Fruit fly (Drosophila melanogaster) whole organism, embryonic: ENCODE measurements around the gene CG7766.
A peak's percentile ranks its signal among the peaks of the same experiment; 100 is the strongest.

ENCODE experiments used
- Adf1 ChIP-seq: fragments of 200-800 bp; sonication (Bioruptor generic); IDR thresholded peaks from 2 replicates; pipeline ENCODE4 v1.3.6; 2022; ENCODE audit warnings: missing biosample characterization, missing genetic modification characterization
- C15 ChIP-seq: fragments of 200-800 bp; sonication (Bioruptor generic); IDR thresholded peaks from 3 replicates; pipeline ENCODE4 v1.3.6; 2022; ENCODE audit warnings: missing biosample characterization, missing genetic modification characterization
- CG10431 ChIP-seq: fragments of 200-800 bp; sonication (Bioruptor generic); optimal IDR thresholded peaks from 3 replicates; lab custom pipeline; 2018; ENCODE audit warnings: missing biosample characterization, mild to moderate bottlenecking, missing genetic modification characterization
- CG10543 ChIP-seq: fragments of 200-800 bp; sonication (Bioruptor generic); optimal IDR thresholded peaks from 3 replicates; lab custom pipeline; 2017; ENCODE audit warnings: missing biosample characterization, mild to moderate bottlenecking, missing genetic modification characterization, moderate library complexity
- CG10654 ChIP-seq: fragments of 200-800 bp; sonication (Bioruptor generic); optimal IDR thresholded peaks from 2 replicates; lab custom pipeline; 2016; ENCODE audit warnings: missing biosample characterization, missing genetic modification characterization
- CG11085 ChIP-seq: fragments of 200-800 bp; sonication (Bioruptor generic); IDR thresholded peaks from 2 replicates; pipeline ENCODE4 v1.3.6; 2022; ENCODE audit warnings: missing biosample characterization, missing genetic modification characterization
- CG11093 ChIP-seq: fragments of 200-800 bp; sonication (Bioruptor generic); IDR thresholded peaks from 3 replicates; pipeline ENCODE4 v1.3.6; 2022; ENCODE audit warnings: missing biosample characterization, missing genetic modification characterization
- CG12104 ChIP-seq: fragments of 200-800 bp; sonication (Bioruptor generic); optimal IDR thresholded peaks from 3 replicates; lab custom pipeline; 2016; ENCODE audit warnings: missing biosample characterization, missing genetic modification characterization
- CG12299 ChIP-seq: fragments of 200-800 bp; sonication (Bioruptor generic); optimal IDR thresholded peaks from 2 replicates; lab custom pipeline; 2018; ENCODE audit warnings: missing biosample characterization, mild to moderate bottlenecking, missing genetic modification characterization
- CG17385 ChIP-seq: fragments of 200-800 bp; sonication (Bioruptor generic); optimal IDR thresholded peaks from 3 replicates; lab custom pipeline; 2018; ENCODE audit warnings: missing biosample characterization, mild to moderate bottlenecking, missing genetic modification characterization
- CG17612 ChIP-seq: fragments of 200-800 bp; sonication (Bioruptor generic); IDR thresholded peaks from 2 replicates; pipeline ENCODE4 v1.3.6; 2022; ENCODE audit warnings: missing biosample characterization, missing genetic modification characterization
- CG18619 ChIP-seq: fragments of 200-800 bp; sonication (Bioruptor generic); optimal IDR thresholded peaks from 3 replicates; lab custom pipeline; 2017; ENCODE audit warnings: missing biosample characterization, mild to moderate bottlenecking, missing genetic modification characterization
- CG2116 ChIP-seq: fragments of 200-800 bp; sonication (Bioruptor generic); optimal IDR thresholded peaks from 3 replicates; lab custom pipeline; 2018; ENCODE audit warnings: missing biosample characterization, mild to moderate bottlenecking, missing genetic modification characterization
- CG4360 ChIP-seq: fragments of 200-800 bp; sonication (Bioruptor generic); IDR thresholded peaks from 2 replicates; pipeline ENCODE4 v1.3.6; 2022; ENCODE audit warnings: missing biosample characterization, missing genetic modification characterization
- CG4617 ChIP-seq: fragments of 200-800 bp; sonication (Bioruptor generic); optimal IDR thresholded peaks from 3 replicates; lab custom pipeline; 2016; ENCODE audit warnings: missing biosample characterization, missing genetic modification characterization, borderline replicate concordance
- CG5245 ChIP-seq: fragments of 200-800 bp; sonication (Bioruptor generic); optimal IDR thresholded peaks from 3 replicates; lab custom pipeline; 2016; ENCODE audit warnings: missing biosample characterization, missing genetic modification characterization
- CG6254 ChIP-seq: fragments of 200-800 bp; sonication (Bioruptor generic); optimal IDR thresholded peaks from 3 replicates; lab custom pipeline; 2017; ENCODE audit warnings: mild to moderate bottlenecking, missing biosample characterization, missing genetic modification reagents, missing genetic modification characterization
- CG7839 ChIP-seq: fragments of 200-800 bp; sonication (Bioruptor generic); optimal IDR thresholded peaks from 3 replicates; lab custom pipeline; 2018; ENCODE audit warnings: missing biosample characterization, mild to moderate bottlenecking, missing genetic modification characterization, moderate library complexity
- CG7987 ChIP-seq: fragments of 200-800 bp; sonication (Bioruptor generic); optimal IDR thresholded peaks from 2 replicates; lab custom pipeline; 2018; ENCODE audit warnings: missing biosample characterization, mild to moderate bottlenecking, missing genetic modification characterization, moderate library complexity
- CG8388 ChIP-seq: fragments of 200-800 bp; sonication (Bioruptor generic); optimal IDR thresholded peaks from 2 replicates; lab custom pipeline; 2019; ENCODE audit warnings: missing biosample characterization, mild to moderate bottlenecking, missing genetic modification characterization, moderate library complexity
- CG9797 ChIP-seq: fragments of 200-800 bp; sonication (Bioruptor generic); optimal IDR thresholded peaks from 3 replicates; lab custom pipeline; 2018; ENCODE audit warnings: missing biosample characterization, mild to moderate bottlenecking, missing genetic modification characterization
- CoRest ChIP-seq: fragments of 200-800 bp; sonication (Bioruptor generic); optimal IDR thresholded peaks from 3 replicates; lab custom pipeline; 2018; ENCODE audit warnings: missing biosample characterization, mild to moderate bottlenecking, missing genetic modification characterization, moderate library complexity
- E2f2 ChIP-seq: fragments of 200-800 bp; sonication (Bioruptor generic); IDR thresholded peaks from 2 replicates; pipeline ENCODE4 v1.3.6; 2022; ENCODE audit warnings: missing biosample characterization, missing genetic modification characterization
- Gsc ChIP-seq: fragments of 200-800 bp; sonication (Bioruptor generic); IDR thresholded peaks from 2 replicates; pipeline ENCODE4 v1.3.6; 2022; ENCODE audit warnings: missing biosample characterization, missing genetic modification characterization
- HLH54F ChIP-seq: fragments of 200-800 bp; sonication (Bioruptor generic); optimal IDR thresholded peaks from 3 replicates; lab custom pipeline; 2016; ENCODE audit warnings: missing biosample characterization, missing genetic modification characterization
- Hmx ChIP-seq: fragments of 200-800 bp; sonication (Bioruptor generic); optimal IDR thresholded peaks from 2 replicates; lab custom pipeline; 2016; ENCODE audit warnings: missing biosample characterization, missing genetic modification characterization
- Mes4 ChIP-seq: fragments of 200-800 bp; sonication (Bioruptor generic); optimal IDR thresholded peaks from 2 replicates; lab custom pipeline; 2016; ENCODE audit warnings: missing biosample characterization, missing genetic modification characterization
- Nf-YC ChIP-seq: fragments of 200-800 bp; optimal IDR thresholded peaks from 3 replicates; lab custom pipeline; 2019; ENCODE audit warnings: missing biosample characterization, mild to moderate bottlenecking, missing genetic modification characterization, moderate library complexity
- Rfx ChIP-seq: fragments of 200-800 bp; sonication (Bioruptor generic); IDR thresholded peaks from 2 replicates; pipeline ENCODE4 v1.3.6; 2022; ENCODE audit warnings: missing biosample characterization, missing genetic modification characterization
- Six4 ChIP-seq: fragments of 200-800 bp; sonication (Bioruptor generic); optimal IDR thresholded peaks from 2 replicates; lab custom pipeline; 2016; ENCODE audit warnings: missing biosample characterization, missing genetic modification characterization
- Spps ChIP-seq: fragments of 200-800 bp; sonication (Bioruptor generic); optimal IDR thresholded peaks from 2 replicates; lab custom pipeline; 2018; ENCODE audit warnings: missing biosample characterization, mild to moderate bottlenecking, missing genetic modification characterization
- Sry-δ ChIP-seq: fragments of 200-800 bp; sonication (Bioruptor generic); optimal IDR thresholded peaks from 2 replicates; lab custom pipeline; 2016; ENCODE audit warnings: missing biosample characterization, missing genetic modification characterization
- YL-1 ChIP-seq: fragments of 200-800 bp; sonication (Bioruptor generic); optimal IDR thresholded peaks from 3 replicates; lab custom pipeline; 2017; ENCODE audit warnings: missing biosample characterization, mild to moderate bottlenecking, missing genetic modification characterization
- ab ChIP-seq: fragments of 200-800 bp; sonication (Bioruptor generic); optimal IDR thresholded peaks from 2 replicates; lab custom pipeline; 2016; ENCODE audit warnings: missing biosample characterization, missing genetic modification characterization
- bigmax ChIP-seq: fragments of 200-800 bp; sonication (Bioruptor generic); optimal IDR thresholded peaks from 2 replicates; lab custom pipeline; 2018; ENCODE audit warnings: missing biosample characterization, mild to moderate bottlenecking, missing genetic modification characterization
- caup ChIP-seq: fragments of 200-800 bp; sonication (Bioruptor generic); optimal IDR thresholded peaks from 3 replicates; lab custom pipeline; 2017; ENCODE audit warnings: missing biosample characterization, mild to moderate bottlenecking, missing genetic modification characterization, moderate library complexity; ENCODE audit not compliant: severe bottlenecking
- dpn ChIP-seq, 2 experiments: fragments of 200-800 bp; sonication (Bioruptor generic); optimal IDR thresholded peaks; 3 replicates each; lab custom pipeline; 2016; ENCODE audit warnings: missing biosample characterization in 2 of 2, missing genetic modification characterization in 2 of 2
- fd3F ChIP-seq: fragments of 200-800 bp; sonication (Bioruptor generic); optimal IDR thresholded peaks from 2 replicates; lab custom pipeline; 2018; ENCODE audit warnings: missing biosample characterization, mild to moderate bottlenecking, missing genetic modification characterization, moderate library complexity
- grau ChIP-seq: fragments of 200-800 bp; optimal IDR thresholded peaks from 3 replicates; lab custom pipeline; 2019; ENCODE audit warnings: missing biosample characterization, mild to moderate bottlenecking, missing genetic modification characterization, moderate library complexity
- gt ChIP-seq: fragments of 200-800 bp; sonication (Bioruptor generic); IDR thresholded peaks from 2 replicates; pipeline ENCODE4 v1.3.6; 2022; ENCODE audit warnings: missing biosample characterization, missing genetic modification characterization
- hb ChIP-seq: fragments of 200-800 bp; sonication (Bioruptor generic); IDR thresholded peaks from 3 replicates; pipeline ENCODE4 v1.3.6; 2022; ENCODE audit warnings: missing biosample characterization, missing genetic modification characterization; ENCODE audit not compliant: partially characterized antibody
- insv ChIP-seq, 2 experiments: fragments of 200-800 bp; sonication (Bioruptor generic); optimal IDR thresholded peaks; 3 replicates each; lab custom pipeline; 2016 to 2018; ENCODE audit warnings: missing biosample characterization in 2 of 2, missing genetic modification characterization in 2 of 2
- phol ChIP-seq: fragments of 200-800 bp; sonication (Bioruptor generic); optimal IDR thresholded peaks from 3 replicates; lab custom pipeline; 2018; ENCODE audit warnings: missing biosample characterization, mild to moderate bottlenecking, missing genetic modification characterization, moderate library complexity
- psq ChIP-seq: fragments of 200-800 bp; sonication (Bioruptor generic); optimal IDR thresholded peaks from 2 replicates; lab custom pipeline; 2017; ENCODE audit warnings: missing biosample characterization, missing genetic modification characterization
- slbo ChIP-seq: fragments of 200-800 bp; sonication (Bioruptor generic); IDR thresholded peaks from 2 replicates; pipeline ENCODE4 v1.3.6; 2022; ENCODE audit warnings: missing biosample characterization, missing genetic modification characterization
- tio ChIP-seq: fragments of 200-800 bp; sonication (Bioruptor generic); optimal IDR thresholded peaks from 2 replicates; lab custom pipeline; 2017; ENCODE audit warnings: missing biosample characterization, missing genetic modification characterization, inconsistent platforms
- zen ChIP-seq: fragments of 200-800 bp; sonication (Bioruptor generic); optimal IDR thresholded peaks from 3 replicates; lab custom pipeline; 2018; ENCODE audit warnings: missing biosample characterization, mild to moderate bottlenecking, missing genetic modification characterization, moderate library complexity
- zen2 ChIP-seq: fragments of 200-800 bp; sonication (Bioruptor generic); IDR thresholded peaks from 3 replicates; pipeline ENCODE4 v1.3.6; 2022; ENCODE audit warnings: missing biosample characterization, missing genetic modification characterization; ENCODE audit not compliant: partially characterized antibody

CG7766 gene

dm6 chrX:9139138-9139537, 35.6 kb upstream of the CG7766 start (continued):
- TF ChIP-seq CG6254 (GFP tag; lab: Kevin White, UChicago) (peak; percentile 15), Six4 (GFP tag; lab: Kevin White, UChicago) (no peak)
- TF ChIP-seq, all 482 proteins: peak for 36

- no peak for TF ChIP-seq CG12104
- no peak for TF ChIP-seq CG4360 (GFP tag; lab: Robert Waterston, UW)
- no peak for TF ChIP-seq Spps
- TF ChIP-seq psq (GFP tag; lab: Kevin White, UChicago) = no peak
- TF ChIP-seq CG10654 (GFP tag; lab: Kevin White, UChicago) = peak; percentile 36
- peak; percentile 25; the same call in 1 of the 2 replicates for TF ChIP-seq E2f2 (GFP tag; lab: Robert Waterston, UW)
- no peak for TF ChIP-seq zen2 (GFP tag; lab: Robert Waterston, UW)
- no peak for TF ChIP-seq tio (GFP tag; lab: Kevin White, UChicago)
- no peak for TF ChIP-seq HLH54F
- no peak for TF ChIP-seq ab (GFP tag; lab: Kevin White, UChicago)
- peak; percentile 60 for TF ChIP-seq CoRest (tag; lab: Kevin White, UChicago)
- TF ChIP-seq Gsc (GFP tag; lab: Robert Waterston, UW) = no peak
- no peak for TF ChIP-seq bigmax (GFP tag; lab: Kevin White, UChicago)
- peak; percentile 4 for TF ChIP-seq CG18619 (GFP tag; lab: Kevin White, UChicago)
- peak; percentile 58 for TF ChIP-seq phol
- TF ChIP-seq CG10543 (GFP tag; lab: Kevin White, UChicago) = no peak
- no peak for TF ChIP-seq hb (GFP tag; lab: Robert Waterston, UW)
- no peak for TF ChIP-seq YL-1 (GFP tag; lab: Kevin White, UChicago)
- no peak for TF ChIP-seq CG10431
- TF ChIP-seq caup (GFP tag; lab: Kevin White, UChicago) = no peak
- no peak for TF ChIP-seq fd3F (GFP tag; lab: Kevin White, UChicago)
- TF ChIP-seq Mes4 = peak; percentile 20
- no peak for TF ChIP-seq C15 (GFP tag; lab: Robert Waterston, UW)
- TF ChIP-seq CG8388 = peak; percentile 52
- peak; percentile 45 for TF ChIP-seq slbo (GFP tag; lab: Robert Waterston, UW)
- no peak for TF ChIP-seq Sry-δ (GFP tag; lab: Kevin White, UChicago)
- TF ChIP-seq Adf1 (GFP tag; lab: Robert Waterston, UW) = no peak
- TF ChIP-seq CG2116 (GFP tag; lab: Kevin White, UChicago) = no peak
- TF ChIP-seq CG17612 (GFP tag; lab: Robert Waterston, UW) = no peak
- TF ChIP-seq Hmx (GFP tag; lab: Kevin White, UChicago) = no peak
- no peak for TF ChIP-seq CG11085
- TF ChIP-seq CG4617 (GFP tag; lab: Kevin White, UChicago) = no peak
- no peak for TF ChIP-seq Nf-YC (tag; lab: Kevin White, UChicago)
- peak; percentile 57 for TF ChIP-seq CG17385
- no peak for TF ChIP-seq gt (GFP tag; lab: Robert Waterston, UW)
- no peak for TF ChIP-seq CG12299 (tag; lab: Kevin White, UChicago)
- peak; percentile 35 to 40 for TF ChIP-seq dpn (GFP tag; optimal IDR thresholded peaks at IDR 0.05; lab: Kevin White, UChicago)
- TF ChIP-seq zen (tag; lab: Kevin White, UChicago) = peak; percentile 60
- TF ChIP-seq CG11093 (GFP tag; lab: Robert Waterston, UW) = no peak
- no peak for TF ChIP-seq CG5245 (GFP tag; lab: Kevin White, UChicago)
- TF ChIP-seq Rfx (GFP tag; lab: Robert Waterston, UW) = no peak
- no peak for TF ChIP-seq CG9797
- TF ChIP-seq CG7987 (GFP tag; lab: Kevin White, UChicago) = no peak
- TF ChIP-seq grau (tag; lab: Kevin White, UChicago) = peak; percentile 62
- TF ChIP-seq insv (GFP tag; optimal IDR thresholded peaks at IDR 0.05; lab: Kevin White, UChicago) = no peak
- TF ChIP-seq CG7839 (tag; lab: Kevin White, UChicago) = peak; percentile 62
These were observed 33.4 kb upstream of the CG7766 start for dm6 chrX:9136776-9137550.
